Fruit fly (Drosophila melanogaster) whole organism: ENCODE measurements around the gene CG15375.

Experiments used
- Dll ChIP-seq: fragments of >200 bp; optimal IDR thresholded peaks from 2 replicates; lab custom pipeline; 2017
- psq ChIP-seq: fragments of >200 bp; optimal IDR thresholded peaks from 2 replicates; lab custom pipeline; 2017

dm6 chrX:4150989-4151388 lies 49.9 kb downstream of the CG15375 start:
- TF ChIP-seq Dll (lab: Kevin White, UChicago): no peak
- no peak for TF ChIP-seq psq (lab: Kevin White, UChicago)
